Worm (Caenorhabditis elegans) whole organism, young adult: ENCODE results near the gene selt-1.1.

Source experiments
- B0035.1 ChIP-seq: sonication (generic microtip); optimal IDR thresholded peaks from 2 replicates; lab custom pipeline; 2016; ENCODE audit warnings: missing genetic modification characterization, mild to moderate bottlenecking, missing compliant biosample characterization, missing genotype, missing genetic modification reagents
- C17E4.6 ChIP-seq: fragments of 200-800 bp; sonication (Bioruptor generic); IDR thresholded peaks from 2 replicates; pipeline ENCODE4 v1.3.6; 2022; ENCODE audit warnings: missing genetic modification reagents, missing genetic modification characterization, missing compliant biosample characterization
- F49E8.2 ChIP-seq: sonication (generic microtip); optimal IDR thresholded peaks from 3 replicates; lab custom pipeline; 2017; ENCODE audit warnings: missing genetic modification characterization, mild to moderate bottlenecking, missing compliant biosample characterization, antibody characterized with exemption, moderate library complexity; ENCODE audit not compliant: insufficient read depth
- K12H6.12 ChIP-seq: fragments of 200-800 bp; sonication (Bioruptor generic); optimal IDR thresholded peaks from 2 replicates; lab custom pipeline; 2018; ENCODE audit warnings: mild to moderate bottlenecking, missing genetic modification characterization, missing compliant biosample characterization
- Y53F4B.3 ChIP-seq: fragments of 200-800 bp; sonication (Bioruptor generic); IDR thresholded peaks from 2 replicates; pipeline ENCODE4 v1.3.6; 2022; ENCODE audit warnings: missing genetic modification reagents, missing genetic modification characterization, missing compliant biosample characterization
- Y95B8A.8 ChIP-seq: fragments of 200-800 bp; sonication (Bioruptor generic); IDR thresholded peaks from 2 replicates; pipeline ENCODE4 v1.3.6; 2022; ENCODE audit warnings: missing genetic modification reagents, missing genetic modification characterization, missing compliant biosample characterization
- akir-1 ChIP-seq: fragments of 200-800 bp; sonication (Bioruptor generic); optimal IDR thresholded peaks from 2 replicates; lab custom pipeline; 2018; ENCODE audit warnings: mild to moderate bottlenecking, missing genetic modification characterization, moderate library complexity, missing compliant biosample characterization
- aptf-2 ChIP-seq: fragments of 200-800 bp; sonication (Bioruptor generic); conservative IDR thresholded peaks from 2 replicates; pipeline ENCODE4 v1.3.6; 2022; ENCODE audit warnings: missing genetic modification reagents, missing genetic modification characterization, missing compliant biosample characterization
- atf-7 ChIP-seq: sonication (generic microtip); optimal IDR thresholded peaks from 2 replicates; lab custom pipeline; 2017; ENCODE audit warnings: mild to moderate bottlenecking, missing genetic modification characterization, missing compliant biosample characterization
- bed-1 ChIP-seq: fragments of 200-800 bp; sonication (Bioruptor generic); IDR thresholded peaks from 2 replicates; pipeline ENCODE4 v1.3.6; 2022; ENCODE audit warnings: missing genetic modification reagents, missing genetic modification characterization, missing compliant biosample characterization
- ccch-3 ChIP-seq: fragments of 200-800 bp; sonication (Bioruptor generic); optimal IDR thresholded peaks from 2 replicates; lab custom pipeline; 2018; ENCODE audit warnings: mild to moderate bottlenecking, missing genetic modification characterization, missing compliant biosample characterization
- cebp-1 ChIP-seq, 2 experiments: fragments of 200-800 bp in 1 of 2; sonication (Bioruptor generic) in 1 of 2; sonication (generic microtip) in 1 of 2; IDR thresholded peaks in 1 of 2; optimal IDR thresholded peaks in 1 of 2; 2 replicates each; pipeline versions ENCODE4 v1.3.6 to Lab custom; 2017 to 2022; ENCODE audit warnings: missing compliant biosample characterization in 2 of 2, missing genetic modification characterization in 2 of 2, mild to moderate bottlenecking in 1 of 2, missing genetic modification reagents in 1 of 2, moderate library complexity in 1 of 2
- ceh-100 ChIP-seq: fragments of 200-800 bp; sonication (Bioruptor generic); IDR thresholded peaks from 2 replicates; pipeline ENCODE4 v1.3.6; 2022; ENCODE audit warnings: missing genetic modification reagents, missing genetic modification characterization, missing compliant biosample characterization
- ceh-58 ChIP-seq: fragments of 200-800 bp; sonication (Bioruptor generic); IDR thresholded peaks from 2 replicates; pipeline ENCODE4 v1.3.6; 2022; ENCODE audit warnings: missing genetic modification characterization, missing compliant biosample characterization
- ceh-91 ChIP-seq: fragments of 200-800 bp; sonication (Bioruptor generic); IDR thresholded peaks from 2 replicates; pipeline ENCODE4 v1.3.6; 2022; ENCODE audit warnings: missing genetic modification reagents, missing genetic modification characterization, missing compliant biosample characterization
- him-1 ChIP-seq: sonication (generic microtip); optimal IDR thresholded peaks from 2 replicates; lab custom pipeline; 2016; ENCODE audit warnings: missing genotype, missing genetic modification reagents, missing genetic modification characterization, missing compliant biosample characterization
- hlh-26 ChIP-seq: fragments of 200-800 bp; sonication (Bioruptor generic); conservative IDR thresholded peaks from 2 replicates; pipeline ENCODE4 v1.3.6; 2022; ENCODE audit warnings: missing genetic modification reagents, missing genetic modification characterization, missing compliant biosample characterization
- hrde-1 ChIP-seq: sonication (generic microtip); optimal IDR thresholded peaks from 2 replicates; lab custom pipeline; 2016; ENCODE audit warnings: missing genetic modification characterization, mild to moderate bottlenecking, missing compliant biosample characterization, moderate library complexity, missing genotype, missing genetic modification reagents, borderline replicate concordance
- let-526 ChIP-seq: fragments of 200-800 bp; sonication (Bioruptor generic); IDR thresholded peaks from 2 replicates; pipeline ENCODE4 v1.3.6; 2022; ENCODE audit warnings: missing genetic modification reagents, missing genetic modification characterization, missing compliant biosample characterization
- lin-40 ChIP-seq: sonication (generic microtip); optimal IDR thresholded peaks from 2 replicates; lab custom pipeline; 2016; ENCODE audit warnings: missing genetic modification characterization, mild to moderate bottlenecking, missing compliant biosample characterization, missing genotype, missing genetic modification reagents
- lin-54 ChIP-seq: fragments of 200-800 bp; sonication (Bioruptor generic); optimal IDR thresholded peaks from 2 replicates; lab custom pipeline; 2018; ENCODE audit warnings: mild to moderate bottlenecking, missing genetic modification characterization, missing compliant biosample characterization
- lir-1 ChIP-seq: fragments of 200-800 bp; sonication (Bioruptor generic); conservative IDR thresholded peaks from 2 replicates; pipeline ENCODE4 v1.3.6; 2022; ENCODE audit warnings: missing genetic modification reagents, missing genetic modification characterization, missing compliant biosample characterization
- madf-10 ChIP-seq: sonication (generic microtip); optimal IDR thresholded peaks from 2 replicates; lab custom pipeline; 2016; ENCODE audit warnings: mild to moderate bottlenecking, missing genetic modification characterization, missing compliant biosample characterization
- nhr-120 ChIP-seq: fragments of 200-800 bp; sonication (Bioruptor generic); IDR thresholded peaks from 2 replicates; pipeline ENCODE4 v1.3.6; 2022; ENCODE audit warnings: missing genetic modification characterization, missing compliant biosample characterization
- rpc-1 ChIP-seq, 2 experiments: fragments of 150-350 bp in 1 of 2; sonication (generic microtip) in 1 of 2; optimal IDR thresholded peaks; 2 replicates each; lab custom pipeline; 2014 to 2018; ENCODE audit warnings: missing biosample characterization in 1 of 2, missing genetic modification characterization in 1 of 2, missing genetic modification reagents in 1 of 2, missing genotype in 1 of 2
- snpc-1.1 ChIP-seq: sonication (generic microtip); optimal IDR thresholded peaks from 2 replicates; lab custom pipeline; 2017; ENCODE audit warnings: missing genetic modification characterization, mild to moderate bottlenecking, missing compliant biosample characterization, antibody characterized with exemption, moderate library complexity, missing genotype, missing genetic modification reagents; ENCODE audit not compliant: insufficient read depth
- snpc-4 ChIP-seq, 5 experiments: fragments of 150-350 bp in 1 of 5; sonication (generic microtip) in 4 of 5; optimal IDR thresholded peaks; 2 replicates each; lab custom pipeline; 2014 to 2018; ENCODE audit warnings: missing genetic modification characterization in 5 of 5, missing biosample characterization in 3 of 5, antibody characterized with exemption in 2 of 5, mild to moderate bottlenecking in 2 of 5, missing compliant biosample characterization in 2 of 5, missing genotype in 2 of 5, moderate library complexity in 2 of 5, missing genetic modification reagents in 1 of 5
- tbp1 ChIP-seq: fragments of 200-800 bp; sonication (Bioruptor generic); optimal IDR thresholded peaks from 2 replicates; lab custom pipeline; 2018; ENCODE audit warnings: mild to moderate bottlenecking, missing genetic modification characterization, missing compliant biosample characterization
- zim-3 ChIP-seq: sonication (generic microtip); optimal IDR thresholded peaks from 2 replicates; lab custom pipeline; 2017; ENCODE audit warnings: mild to moderate bottlenecking, missing genetic modification characterization, moderate library complexity, missing compliant biosample characterization
- ztf-22 ChIP-seq: fragments of 200-800 bp; sonication (Bioruptor generic); optimal IDR thresholded peaks from 2 replicates; lab custom pipeline; 2018; ENCODE audit warnings: mild to moderate bottlenecking, missing genetic modification characterization, moderate library complexity, missing compliant biosample characterization
- ztf-26 ChIP-seq: sonication (generic microtip); optimal IDR thresholded peaks from 2 replicates; lab custom pipeline; 2017; ENCODE audit warnings: missing genetic modification characterization, missing compliant biosample characterization

selt-1.1 gene

DNA sequence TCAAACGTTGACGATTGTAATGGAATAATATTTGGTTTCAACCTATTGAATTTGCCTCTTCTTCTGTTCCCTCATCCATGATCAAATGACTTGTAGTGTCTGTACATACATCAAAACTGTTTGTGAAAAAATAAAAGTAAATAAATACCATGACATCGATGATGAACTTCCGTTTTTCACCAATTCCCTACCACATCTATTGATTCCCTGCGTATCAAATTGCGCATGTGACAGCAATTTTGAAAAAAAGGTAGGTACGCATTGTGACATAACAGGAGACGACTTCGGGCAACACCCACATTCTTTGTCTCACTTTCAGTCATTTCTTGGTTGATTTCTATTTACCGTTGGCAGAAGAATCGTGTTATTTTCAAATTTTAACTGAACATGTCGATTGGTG lies 9.9 kb downstream of the selt-1.1 start, which contains the start of gene C35C5.9:
Gene C35C5.9, plus strand, starts transcription at position 161 of the 400 bp plus-strand sequence.
- TF ChIP-seq Y95B8A.8 (0 out of 2 replicates have a peak, but pooled peaks have one; percentile 45), rpc-1 (optimal IDR thresholded peaks at IDR 0.05; lab: Kevin White, UChicago) (no peak), rpc-1 (tag; optimal IDR thresholded peaks at IDR 0.05; lab: Kevin White, UChicago) (no peak), lin-40 (tag; lab: Kevin White, UChicago) (peak; percentile 3), madf-10 (no peak), Y53F4B.3 (GFP tag; lab: Robert Waterston, UW) (no peak)

DNA sequence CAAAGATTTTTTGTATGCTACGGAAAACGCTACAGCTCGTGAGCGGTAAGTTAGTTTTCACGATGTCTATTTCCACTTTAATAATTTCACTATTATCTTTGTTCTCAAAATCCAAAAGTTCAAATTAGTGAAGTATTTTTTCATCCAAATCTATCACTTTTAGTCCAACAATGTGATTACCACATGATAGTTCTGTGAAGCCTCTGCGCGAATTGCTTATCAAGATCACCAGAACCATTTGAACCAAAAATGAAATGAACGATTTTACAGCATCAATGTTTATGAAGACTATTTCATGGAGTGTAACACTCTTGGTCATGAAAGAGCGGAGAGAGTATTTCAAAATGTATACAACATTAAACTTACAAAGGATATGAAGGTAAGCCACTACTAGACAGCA lies 11.9 kb downstream of the selt-1.1 start:
- no peak for TF ChIP-seq B0035.1 (tag; lab: Kevin White, UChicago)
- no peak for TF ChIP-seq him-1 (tag; lab: Kevin White, UChicago)
- no peak for TF ChIP-seq lir-1
- no peak for TF ChIP-seq hlh-26 (GFP tag; lab: Robert Waterston, UW)
- TF ChIP-seq ceh-100 (GFP tag; lab: Robert Waterston, UW) = no peak
- TF ChIP-seq ceh-91 (GFP tag; lab: Robert Waterston, UW) = no peak
- TF ChIP-seq snpc-1.1 (tag; lab: Kevin White, UChicago) = no peak
- no peak for TF ChIP-seq ztf-22 (GFP tag; lab: Kevin White, UChicago)
- TF ChIP-seq cebp-1 (GFP tag; IDR thresholded peaks at IDR 0.05; lab: Robert Waterston, UW) = no peak
- TF ChIP-seq cebp-1 (tag; optimal IDR thresholded peaks at IDR 0.05; lab: Kevin White, UChicago) = no peak
- no peak for TF ChIP-seq K12H6.12 (tag; lab: Kevin White, UChicago)
- no peak for TF ChIP-seq F49E8.2 (tag; lab: Kevin White, UChicago)
- TF ChIP-seq aptf-2 (GFP tag; lab: Robert Waterston, UW) = no peak
- no peak for TF ChIP-seq akir-1
- no peak for TF ChIP-seq atf-7 (tag; lab: Kevin White, UChicago)
- TF ChIP-seq hrde-1 (tag; lab: Kevin White, UChicago) = no peak
- TF ChIP-seq, all 124 proteins: peak for 0

ce11 chrX:11533543-11534003 lies 12.7 kb downstream of the selt-1.1 start, which contains the start of gene C35C5.8:
TSS of gene C35C5.8 (plus strand) at chrX:11533593.
- peak; percentile 1 for TF ChIP-seq ztf-26 (tag; lab: Kevin White, UChicago)
- TF ChIP-seq lin-54 (GFP tag; lab: Kevin White, UChicago) = no peak
- TF ChIP-seq, all 124 proteins: peak for 1

- no peak for TF ChIP-seq let-526 (GFP tag; lab: Robert Waterston, UW)
- TF ChIP-seq zim-3 (tag; lab: Kevin White, UChicago) = no peak
- TF ChIP-seq bed-1 = no peak
- TF ChIP-seq tbp1 (GFP tag; lab: Kevin White, UChicago) = no peak
- TF ChIP-seq nhr-120 (GFP tag; lab: Robert Waterston, UW) = no peak
- no peak for TF ChIP-seq snpc-4 (GFP tag; optimal IDR thresholded peaks at IDR 0.05; lab: Kevin White, UChicago)
- TF ChIP-seq snpc-4 (tag; optimal IDR thresholded peaks at IDR 0.05; lab: Kevin White, UChicago) = no peak
- no peak for TF ChIP-seq him-1 (tag; lab: Kevin White, UChicago)
- no peak for TF ChIP-seq ccch-3
- TF ChIP-seq C17E4.6 = no peak
- no peak for TF ChIP-seq ceh-58 (GFP tag; lab: Robert Waterston, UW)
- TF ChIP-seq, all 124 proteins: peak for 0
These were observed 22.6 kb downstream of the selt-1.1 start for ce11 chrX:11523704-11524103.
